Worm (Caenorhabditis elegans): Measurements from ENCODE around the gene col-101.
A peak's percentile ranks its signal among the peaks of the same experiment; 100 is the strongest.

Gene col-101

ce11 chrIV:303264-303663 lies 23.6 kb downstream of the col-101 start (continued):
- TF ChIP-seq Y95B8A.8 (GFP tag; IDR thresholded peaks at IDR 0.05) (no peak), hmg-20 (GFP tag; IDR thresholded peaks at IDR 0.05) (no peak), egl-18 (GFP tag; IDR thresholded peaks at IDR 0.05) (no peak), B0035.1 (tag; optimal IDR thresholded peaks at IDR 0.05) (no peak), nhr-27 (tag; optimal IDR thresholded peaks at IDR 0.05) (no peak)

- TF ChIP-seq rcor-1 (GFP tag; IDR thresholded peaks at IDR 0.05) (no peak), cebp-1 (GFP tag; IDR thresholded peaks at IDR 0.05) (no peak), cebp-1 (tag; optimal IDR thresholded peaks at IDR 0.05) (peak; percentile 55)
Measured at ce11 chrIV:302743-303142, 24.1 kb downstream of the col-101 start.

- TF ChIP-seq zim-3 (tag; optimal IDR thresholded peaks at IDR 0.05) (no peak), ztf-3 (GFP tag; optimal IDR thresholded peaks at IDR 0.05) (no peak), zfh-2 (GFP tag; conservative IDR thresholded peaks at IDR 0.05) (no peak), B0035.1 (tag; optimal IDR thresholded peaks at IDR 0.05) (no peak), lsy-27 (tag; optimal IDR thresholded peaks at IDR 0.05; ENCODE audit: borderline replicate concordance, insufficient read depth) (no peak), T26A5.8 (tag; optimal IDR thresholded peaks at IDR 0.05) (no peak), egl-18 (GFP tag; IDR thresholded peaks at IDR 0.05) (no peak), pbrm-1 (GFP tag; IDR thresholded peaks at IDR 0.05) (no peak)
Measured at ce11 chrIV:300307-300706, 26.5 kb downstream of the col-101 start.

- TF ChIP-seq let-526 (GFP tag; IDR thresholded peaks at IDR 0.05) (no peak), chd-7 (tag; optimal IDR thresholded peaks at IDR 0.05) (no peak), hlh-26 (GFP tag; conservative IDR thresholded peaks at IDR 0.05) (no peak), nfyb-1 (GFP tag; IDR thresholded peaks at IDR 0.05) (no peak), hmg-1.2 (GFP tag; IDR thresholded peaks at IDR 0.05) (no peak), madf-10 (tag; optimal IDR thresholded peaks at IDR 0.05) (no peak), lag-1 (GFP tag; IDR thresholded peaks at IDR 0.05) (no peak), C06A6.2 (GFP tag; conservative IDR thresholded peaks at IDR 0.05) (no peak), ZK185.1 (tag; optimal IDR thresholded peaks at IDR 0.05; ENCODE audit: poor library complexity, severe bottlenecking) (no peak), F39B2.1 (GFP tag; IDR thresholded peaks at IDR 0.05) (no peak), ceh-100 (GFP tag; IDR thresholded peaks at IDR 0.05) (no peak), somi-1 (GFP tag; optimal IDR thresholded peaks at IDR 0.05) (no peak), dpl-1 (GFP tag; optimal IDR thresholded peaks at IDR 0.05) (no peak), K11D2.4 (GFP tag; IDR thresholded peaks at IDR 0.05) (no peak)
Measured at ce11 chrIV:299190-299589, 27.6 kb downstream of the col-101 start.

DNA sequence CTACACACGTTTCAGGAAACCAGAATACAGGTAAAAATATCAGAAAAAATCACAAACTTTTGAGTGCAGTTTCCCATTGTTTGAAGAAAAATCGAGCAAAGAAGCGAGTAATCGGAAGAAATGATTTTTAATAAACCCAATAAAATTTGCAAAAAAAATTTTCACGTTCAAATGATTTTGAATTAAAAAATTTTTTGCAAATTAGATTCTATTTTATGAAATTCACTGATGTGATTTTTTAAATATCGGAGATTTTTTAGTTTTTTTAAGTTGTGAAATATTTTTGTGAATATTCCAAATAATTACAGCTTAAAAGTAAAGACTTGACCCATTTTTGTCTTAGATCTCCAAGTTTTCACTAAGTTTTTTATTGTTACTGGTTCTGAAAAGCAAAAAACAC lies 28.6 kb downstream of the col-101 start, which contains the start of gene pnp-1:
TSS of gene pnp-1 (minus strand) at position 101 of the 400 bp plus-strand sequence.
- TF ChIP-seq nhr-90 (tag; optimal IDR thresholded peaks at IDR 0.05) (no peak), let-607 (tag; optimal IDR thresholded peaks at IDR 0.05) (no peak), dpl-1 (GFP tag; optimal IDR thresholded peaks at IDR 0.05) (no peak), F37B4.10 (GFP tag; IDR thresholded peaks at IDR 0.05) (no peak), ceh-79 (tag; optimal IDR thresholded peaks at IDR 0.05) (no peak), mel-28 (tag; optimal IDR thresholded peaks at IDR 0.05; ENCODE audit: borderline replicate concordance) (no peak), pbrm-1 (GFP tag; IDR thresholded peaks at IDR 0.05) (no peak), ZK185.1 (tag; optimal IDR thresholded peaks at IDR 0.05; ENCODE audit: poor library complexity, severe bottlenecking) (no peak), akir-1 (GFP tag; optimal IDR thresholded peaks at IDR 0.05) (no peak), F33H1.4 (GFP tag; IDR thresholded peaks at IDR 0.05) (no peak), ceh-91 (GFP tag; IDR thresholded peaks at IDR 0.05) (no peak), madf-3 (GFP tag; IDR thresholded peaks at IDR 0.05) (no peak), madf-8 (GFP tag; conservative IDR thresholded peaks at IDR 0.05) (no peak)

Measured in whole organism, young adult.